Worm (Caenorhabditis elegans) whole organism, midembryonic: Measurements from ENCODE around the gene F56C9.10.

ENCODE experiments used
- cog-1 ChIP-seq: sonication (generic microtip); optimal IDR thresholded peaks from 2 replicates; lab custom pipeline; 2016; ENCODE audit warnings: missing genetic modification characterization, missing compliant biosample characterization
- med-1 ChIP-seq: sonication (generic microtip); optimal IDR thresholded peaks from 2 replicates; lab custom pipeline; 2017; ENCODE audit warnings: missing genetic modification characterization, mild to moderate bottlenecking, missing compliant biosample characterization, antibody characterized with exemption, missing genetic modification reagents; ENCODE audit not compliant: insufficient read depth
- tab-1 ChIP-seq: fragments of 200-800 bp; sonication (Bioruptor generic); IDR thresholded peaks from 2 replicates; pipeline ENCODE4 v1.3.6; 2022; ENCODE audit warnings: missing genetic modification characterization, missing compliant biosample characterization

- no peak for TF ChIP-seq cog-1 (tag; lab: Kevin White, UChicago)
- TF ChIP-seq tab-1 (GFP tag; lab: Robert Waterston, UW), result no peak
- no peak for TF ChIP-seq med-1 (GFP tag; lab: Kevin White, UChicago)
These were observed at the start of gene F56C9.10 for ce11 chrIII:7335220-7335619.
